Worm (Caenorhabditis elegans) whole organism, early embryonic: ENCODE data around the gene dyc-1.

ENCODE experiments used
- B0310.2 ChIP-seq: sonication (generic microtip); optimal IDR thresholded peaks from 2 replicates; lab custom pipeline; 2016; ENCODE audit warnings: mild to moderate bottlenecking, missing genetic modification characterization, missing compliant biosample characterization
- F13C5.2 ChIP-seq: sonication (generic microtip); optimal IDR thresholded peaks from 2 replicates; lab custom pipeline; 2017; ENCODE audit warnings: mild to moderate bottlenecking, missing genetic modification characterization, inconsistent platforms, missing compliant biosample characterization
- aly-1 ChIP-seq: sonication (generic microtip); optimal IDR thresholded peaks from 2 replicates; lab custom pipeline; 2016; ENCODE audit warnings: missing genetic modification characterization, missing compliant biosample characterization
- ama-1 ChIP-seq: fragments of 150-350 bp; optimal IDR thresholded peaks from 2 replicates; lab custom pipeline; 2014
- ceh-13 ChIP-seq: fragments of 200-800 bp; sonication (Bioruptor generic); optimal IDR thresholded peaks from 2 replicates; lab custom pipeline; 2018; ENCODE audit warnings: mild to moderate bottlenecking, missing genetic modification characterization, missing compliant biosample characterization
- ceh-36 ChIP-seq: sonication (generic microtip); optimal IDR thresholded peaks from 2 replicates; lab custom pipeline; 2016; ENCODE audit warnings: missing genetic modification characterization, inconsistent platforms, missing compliant biosample characterization
- ets-7 ChIP-seq: sonication (generic microtip); optimal IDR thresholded peaks from 2 replicates; lab custom pipeline; 2016; ENCODE audit warnings: missing genotype, missing genetic modification characterization, missing compliant biosample characterization
- flt-1 ChIP-seq: fragments of 200-800 bp; sonication (Bioruptor generic); IDR thresholded peaks from 2 replicates; pipeline ENCODE4 v1.3.6; 2022; ENCODE audit warnings: missing genetic modification characterization, missing compliant biosample characterization
- hmbx-1 ChIP-seq: sonication (generic microtip); optimal IDR thresholded peaks from 2 replicates; lab custom pipeline; 2016; ENCODE audit warnings: mild to moderate bottlenecking, missing genetic modification characterization, missing compliant biosample characterization
- hmg-4 ChIP-seq: fragments of 200-800 bp; sonication (Bioruptor generic); optimal IDR thresholded peaks from 2 replicates; lab custom pipeline; 2018; ENCODE audit warnings: mild to moderate bottlenecking, missing genetic modification characterization, missing compliant biosample characterization
- hnd-1 ChIP-seq: sonication (generic microtip); optimal IDR thresholded peaks from 2 replicates; lab custom pipeline; 2016; ENCODE audit warnings: missing genetic modification characterization, missing compliant biosample characterization
- pes-1 ChIP-seq: fragments of 200-800 bp; sonication (Bioruptor generic); IDR thresholded peaks from 2 replicates; pipeline ENCODE4 v1.3.6; 2022; ENCODE audit warnings: missing genetic modification reagents, missing genetic modification characterization, missing compliant biosample characterization
- scrt-1 ChIP-seq: fragments of 200-800 bp; sonication (Bioruptor generic); IDR thresholded peaks from 2 replicates; pipeline ENCODE4 v1.3.6; 2022; ENCODE audit warnings: missing genetic modification characterization, missing compliant biosample characterization
- sea-1 ChIP-seq: fragments of 200-800 bp; sonication (Bioruptor generic); conservative IDR thresholded peaks from 2 replicates; pipeline ENCODE4 v1.3.6; 2022; ENCODE audit warnings: missing genetic modification characterization, missing compliant biosample characterization
- tbx-11 ChIP-seq: fragments of 200-800 bp; sonication (Bioruptor generic); IDR thresholded peaks from 2 replicates; pipeline ENCODE4 v1.3.6; 2022; ENCODE audit warnings: missing genetic modification characterization, missing compliant biosample characterization
- tbx-37 ChIP-seq: fragments of 200-800 bp; sonication (Bioruptor generic); conservative IDR thresholded peaks from 2 replicates; pipeline ENCODE4 v1.3.6; 2022; ENCODE audit warnings: missing genetic modification reagents, missing genetic modification characterization, missing compliant biosample characterization
- tra-4 ChIP-seq: sonication (generic microtip); optimal IDR thresholded peaks from 2 replicates; lab custom pipeline; 2017; ENCODE audit warnings: missing genetic modification characterization, missing compliant biosample characterization

Gene dyc-1

ce11 chrX:14015808-14016207 is 33.5 kb upstream of the dyc-1 start:
- TF ChIP-seq sea-1 (GFP tag; lab: Robert Waterston, UW) (peak; percentile 84), hmbx-1 (tag; lab: Kevin White, UChicago) (peak; percentile 49), ceh-36 (tag; lab: Kevin White, UChicago) (peak; percentile 79), scrt-1 (peak; percentile 85), aly-1 (tag; lab: Kevin White, UChicago) (peak; percentile 69), F13C5.2 (tag; lab: Kevin White, UChicago) (peak; percentile 79), hnd-1 (peak; percentile 73), tra-4 (tag; lab: Kevin White, UChicago) (peak; percentile 60), B0310.2 (peak; percentile 54), tbx-37 (GFP tag; lab: Robert Waterston, UW) (peak; percentile 66), flt-1 (GFP tag; lab: Robert Waterston, UW) (peak; percentile 83), ets-7 (peak; percentile 51), pes-1 (GFP tag; lab: Robert Waterston, UW) (peak; percentile 86), ceh-13 (GFP tag; lab: Kevin White, UChicago) (peak; percentile 78), tbx-11 (GFP tag; lab: Robert Waterston, UW) (peak; percentile 84), hmg-4 (GFP tag; lab: Kevin White, UChicago) (peak; percentile 79), ama-1 (no peak)

ce11 chrX:14016698-14017097 is 32.6 kb upstream of the dyc-1 start:
- TF ChIP-seq hnd-1 (no peak), F13C5.2 (tag; lab: Kevin White, UChicago) (peak; percentile 33), hmg-4 (GFP tag; lab: Kevin White, UChicago) (peak; percentile 63)

DNA sequence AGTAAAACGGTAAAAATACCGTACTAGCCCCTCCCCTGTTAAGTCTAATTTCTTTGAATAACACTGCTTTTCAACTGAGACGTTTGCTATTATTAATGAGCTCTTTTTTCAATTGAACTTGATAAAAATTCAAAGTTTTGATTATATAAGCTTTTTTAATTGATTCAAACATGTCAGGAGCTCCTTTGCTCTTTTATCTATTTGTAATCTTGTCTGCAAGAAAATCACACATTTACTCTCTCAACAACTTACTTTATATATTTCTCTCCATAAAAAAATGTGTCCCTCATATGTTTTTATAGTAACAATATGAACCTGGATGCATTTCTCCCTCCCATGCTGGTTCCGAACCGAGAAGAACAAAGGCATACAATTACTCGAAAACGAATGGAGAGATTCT is 29.0 kb upstream of the dyc-1 start, which contains the start of gene C04C11.1:
Gene C04C11.1, plus strand, starts transcription at position 301 of the 400 bp plus-strand sequence.
- TF ChIP-seq scrt-1, result no peak
- no peak for TF ChIP-seq tbx-11 (GFP tag; lab: Robert Waterston, UW)
- no peak for TF ChIP-seq tra-4 (tag; lab: Kevin White, UChicago)
- no peak for TF ChIP-seq ceh-36 (tag; lab: Kevin White, UChicago)
- no peak for TF ChIP-seq hmbx-1 (tag; lab: Kevin White, UChicago)
- no peak for TF ChIP-seq ets-7
- no peak for TF ChIP-seq sea-1 (GFP tag; lab: Robert Waterston, UW)
- TF ChIP-seq pes-1 (GFP tag; lab: Robert Waterston, UW), result no peak
- no peak for TF ChIP-seq flt-1 (GFP tag; lab: Robert Waterston, UW)
- no peak for TF ChIP-seq hmg-4 (GFP tag; lab: Kevin White, UChicago)

ce11 chrX:14024400-14024953 is 24.9 kb upstream of the dyc-1 start:
- peak; percentile 20 for TF ChIP-seq hmg-4 (GFP tag; lab: Kevin White, UChicago)
- no peak for TF ChIP-seq ama-1
- TF ChIP-seq hmbx-1 (tag; lab: Kevin White, UChicago), result no peak

- TF ChIP-seq pes-1 (GFP tag; lab: Robert Waterston, UW) (no peak), aly-1 (tag; lab: Kevin White, UChicago) (peak; percentile 67), hmg-4 (GFP tag; lab: Kevin White, UChicago) (peak; percentile 70), sea-1 (GFP tag; lab: Robert Waterston, UW) (peak; percentile 58; the same call in 1 of the 2 replicates), tbx-37 (GFP tag; lab: Robert Waterston, UW) (no peak), flt-1 (GFP tag; lab: Robert Waterston, UW) (no peak), ets-7 (peak; percentile 29)
Measured at ce11 chrX:14026893-14027292, 22.4 kb upstream of the dyc-1 start.

- no peak for TF ChIP-seq tbx-37 (GFP tag; lab: Robert Waterston, UW)
- TF ChIP-seq ceh-36 (tag; lab: Kevin White, UChicago), result no peak
- TF ChIP-seq tra-4 (tag; lab: Kevin White, UChicago), result no peak
- no peak for TF ChIP-seq sea-1 (GFP tag; lab: Robert Waterston, UW)
- no peak for TF ChIP-seq ets-7
- no peak for TF ChIP-seq hnd-1
- no peak for TF ChIP-seq aly-1 (tag; lab: Kevin White, UChicago)
- TF ChIP-seq scrt-1, result no peak
- no peak for TF ChIP-seq pes-1 (GFP tag; lab: Robert Waterston, UW)
- no peak for TF ChIP-seq hmbx-1 (tag; lab: Kevin White, UChicago)
- TF ChIP-seq flt-1 (GFP tag; lab: Robert Waterston, UW), result no peak
- no peak for TF ChIP-seq B0310.2
- no peak for TF ChIP-seq ama-1
- no peak for TF ChIP-seq ceh-13 (GFP tag; lab: Kevin White, UChicago)
- no peak for TF ChIP-seq tbx-11 (GFP tag; lab: Robert Waterston, UW)
- no peak for TF ChIP-seq F13C5.2 (tag; lab: Kevin White, UChicago)
- TF ChIP-seq hmg-4 (GFP tag; lab: Kevin White, UChicago), result no peak
Measured at ce11 chrX:14028492-14028891, 20.8 kb upstream of the dyc-1 start.

ce11 chrX:14029392-14029791 is 19.9 kb upstream of the dyc-1 start:
- no peak for TF ChIP-seq aly-1 (tag; lab: Kevin White, UChicago)
- TF ChIP-seq scrt-1, result no peak
- TF ChIP-seq B0310.2, result no peak
- no peak for TF ChIP-seq hmg-4 (GFP tag; lab: Kevin White, UChicago)
- TF ChIP-seq ceh-36 (tag; lab: Kevin White, UChicago), result no peak
- no peak for TF ChIP-seq pes-1 (GFP tag; lab: Robert Waterston, UW)
- no peak for TF ChIP-seq sea-1 (GFP tag; lab: Robert Waterston, UW)
- no peak for TF ChIP-seq F13C5.2 (tag; lab: Kevin White, UChicago)
- TF ChIP-seq hmbx-1 (tag; lab: Kevin White, UChicago), result no peak

DNA sequence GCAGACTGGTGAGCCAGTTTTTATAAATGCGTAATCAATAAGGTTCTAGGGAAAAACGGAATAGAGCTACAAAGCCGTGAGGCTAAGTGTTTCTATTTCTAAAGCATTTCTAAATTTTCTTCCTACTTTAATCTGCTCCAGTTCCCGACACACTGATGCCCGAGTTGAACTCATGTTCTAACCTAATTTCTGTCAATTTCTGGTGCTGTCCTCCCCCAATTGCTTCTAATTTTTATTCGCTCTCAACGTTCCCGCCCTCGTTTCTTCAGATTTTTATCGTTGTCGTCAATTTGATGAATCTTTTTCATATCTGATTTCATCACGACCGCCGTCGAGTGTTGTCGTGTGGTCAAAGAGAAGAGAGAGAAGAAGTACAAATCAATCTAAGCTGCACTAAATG is 19.5 kb upstream of the dyc-1 start:
- TF ChIP-seq ceh-13 (GFP tag; lab: Kevin White, UChicago) (no peak), tbx-37 (GFP tag; lab: Robert Waterston, UW) (no peak), F13C5.2 (tag; lab: Kevin White, UChicago) (no peak), scrt-1 (no peak), pes-1 (GFP tag; lab: Robert Waterston, UW) (no peak), tra-4 (tag; lab: Kevin White, UChicago) (no peak), ama-1 (no peak), aly-1 (tag; lab: Kevin White, UChicago) (no peak), tbx-11 (GFP tag; lab: Robert Waterston, UW) (no peak), hmg-4 (GFP tag; lab: Kevin White, UChicago) (no peak)
